Worm (Caenorhabditis elegans): Measurements from ENCODE around the gene kin-29.
"Not testable (repeated sequence)": the region's sequence is repeated elsewhere in the genome, so short reads cannot be mapped to it uniquely, and the experiment has no call there.

The kin-29 gene

ce11 chrX:2801666-2802065 is 50.6 kb downstream of the kin-29 start:
- TF ChIP-seq nfyb-1 (GFP tag; IDR thresholded peaks at IDR 0.05) (peak; percentile 64; the same call in 1 of the 2 replicates), pbrm-1 (GFP tag; IDR thresholded peaks at IDR 0.05) (peak; percentile 61; the same call in 1 of the 2 replicates), lin-26 (GFP tag; IDR thresholded peaks at IDR 0.05) (peak; percentile 83), hmg-1.2 (GFP tag; IDR thresholded peaks at IDR 0.05) (peak; percentile 64), B0261.1 (tag; optimal IDR thresholded peaks at IDR 0.05) (peak; percentile 52), rpc-1 (tag; optimal IDR thresholded peaks at IDR 0.05) (peak; percentile 34), madf-6 (GFP tag; IDR thresholded peaks at IDR 0.05) (0 out of 2 replicates have a peak, but pooled peaks have one; percentile 56), dox-1 (GFP tag; IDR thresholded peaks at IDR 0.05) (peak; percentile 72), madf-3 (GFP tag; IDR thresholded peaks at IDR 0.05) (0 out of 2 replicates have a peak, but pooled peaks have one; percentile 10), ztf-25 (GFP tag; IDR thresholded peaks at IDR 0.05) (peak; percentile 78), ekl-4 (GFP tag; IDR thresholded peaks at IDR 0.05) (peak; percentile 66), ceh-40 (GFP tag; IDR thresholded peaks at IDR 0.05) (0 out of 2 replicates have a peak, but pooled peaks have one; percentile 23), tbp1 (GFP tag; optimal IDR thresholded peaks at IDR 0.05) (peak; percentile 81), cebp-2 (GFP tag; IDR thresholded peaks at IDR 0.05) (0 out of 2 replicates have a peak, but pooled peaks have one; percentile 47), hmg-20 (GFP tag; IDR thresholded peaks at IDR 0.05) (peak; percentile 58; the same call in 1 of the 2 replicates), Y53G8AR.9 (GFP tag; conservative IDR thresholded peaks at IDR 0.05) (0 out of 2 replicates have a peak, but pooled peaks have one; percentile 17), D2030.7 (GFP tag; IDR thresholded peaks at IDR 0.05) (peak; percentile 33; the same call in 1 of the 2 replicates), Y56A3A.18 (GFP tag; IDR thresholded peaks at IDR 0.05) (peak; percentile 85)
- not testable (repeated sequence) for TF ChIP-seq rpc-1 (optimal IDR thresholded peaks at IDR 0.05)

DNA sequence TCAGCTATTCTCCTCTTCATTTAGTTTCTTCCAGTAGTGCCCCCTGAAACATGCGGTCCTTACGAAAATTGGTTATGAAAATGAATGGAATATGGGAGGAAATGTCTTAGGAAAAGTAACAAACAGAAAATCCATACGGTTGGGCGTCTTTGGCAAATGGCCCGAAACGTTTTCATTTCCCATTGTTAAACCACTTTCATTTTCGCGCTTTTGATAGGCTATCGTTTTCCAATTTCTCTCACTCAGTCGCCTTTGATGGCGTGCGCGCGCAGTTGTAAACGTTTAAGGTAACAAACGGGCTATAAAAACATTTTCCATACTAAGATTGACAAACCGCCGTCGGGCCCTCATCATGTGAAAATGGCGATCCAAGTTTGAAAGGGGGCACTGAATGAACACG is 57.2 kb downstream of the kin-29 start:
- TF ChIP-seq hmg-1.2 (GFP tag; IDR thresholded peaks at IDR 0.05) (no peak), snpc-3.4 (tag; optimal IDR thresholded peaks at IDR 0.05) (no peak), hlh-12 (tag; optimal IDR thresholded peaks at IDR 0.05) (no peak), rec-8 (tag; optimal IDR thresholded peaks at IDR 0.05) (no peak), xnd-1 (tag; optimal IDR thresholded peaks at IDR 0.05) (no peak), ztf-26 (tag; optimal IDR thresholded peaks at IDR 0.05) (no peak), Y79H2A.3 (GFP tag; conservative IDR thresholded peaks at IDR 0.05) (no peak), tbx-9 (tag; optimal IDR thresholded peaks at IDR 0.05; ENCODE audit: borderline replicate concordance) (no peak), attf-3 (GFP tag; conservative IDR thresholded peaks at IDR 0.05) (no peak), nfyb-1 (GFP tag; IDR thresholded peaks at IDR 0.05) (no peak), rpc-1 (optimal IDR thresholded peaks at IDR 0.05) (no peak), rpc-1 (tag; optimal IDR thresholded peaks at IDR 0.05) (no peak), lsy-27 (tag; optimal IDR thresholded peaks at IDR 0.05; ENCODE audit: borderline replicate concordance, insufficient read depth) (no peak), nhr-90 (tag; optimal IDR thresholded peaks at IDR 0.05) (no peak), ztf-6 (GFP tag; IDR thresholded peaks at IDR 0.05) (no peak), sdz-38 (tag; optimal IDR thresholded peaks at IDR 0.05) (no peak)

ce11 chrX:2794324-2794723 is 57.9 kb downstream of the kin-29 start:
- TF ChIP-seq ceh-79 (tag; optimal IDR thresholded peaks at IDR 0.05), result no peak
- TF ChIP-seq Y79H2A.3 (GFP tag; conservative IDR thresholded peaks at IDR 0.05), result no peak
- no peak for TF ChIP-seq bed-1 (GFP tag; IDR thresholded peaks at IDR 0.05)
- no peak for TF ChIP-seq rcor-1 (GFP tag; IDR thresholded peaks at IDR 0.05)
- no peak for TF ChIP-seq hlh-26 (GFP tag; conservative IDR thresholded peaks at IDR 0.05)
- no peak for TF ChIP-seq hmg-20 (GFP tag; IDR thresholded peaks at IDR 0.05)
- TF ChIP-seq dpff-1 (tag; optimal IDR thresholded peaks at IDR 0.05), result no peak
- TF ChIP-seq lin-54 (GFP tag; optimal IDR thresholded peaks at IDR 0.05), result no peak
- no peak for TF ChIP-seq C17E4.6 (GFP tag; IDR thresholded peaks at IDR 0.05)
- no peak for TF ChIP-seq T07F8.4 (tag; optimal IDR thresholded peaks at IDR 0.05)
- no peak for TF ChIP-seq lin-40 (tag; optimal IDR thresholded peaks at IDR 0.05)
- TF ChIP-seq akir-1 (GFP tag; optimal IDR thresholded peaks at IDR 0.05), result no peak
- no peak for TF ChIP-seq ekl-4 (GFP tag; IDR thresholded peaks at IDR 0.05)
- no peak for TF ChIP-seq B0261.1 (tag; optimal IDR thresholded peaks at IDR 0.05)
